Fruit fly (Drosophila melanogaster) S2 (cell line): ENCODE measurements around the gene CG15529.

Experiments
- CG8478 ChIP-seq: fragments of >200 bp; optimal IDR thresholded peaks from 2 replicates; lab custom pipeline; 2018
- CTCF ChIP-seq, 2 experiments: fragments of >200 bp; optimal IDR thresholded peaks; 2 replicates each; lab custom pipeline; 2018

DNA sequence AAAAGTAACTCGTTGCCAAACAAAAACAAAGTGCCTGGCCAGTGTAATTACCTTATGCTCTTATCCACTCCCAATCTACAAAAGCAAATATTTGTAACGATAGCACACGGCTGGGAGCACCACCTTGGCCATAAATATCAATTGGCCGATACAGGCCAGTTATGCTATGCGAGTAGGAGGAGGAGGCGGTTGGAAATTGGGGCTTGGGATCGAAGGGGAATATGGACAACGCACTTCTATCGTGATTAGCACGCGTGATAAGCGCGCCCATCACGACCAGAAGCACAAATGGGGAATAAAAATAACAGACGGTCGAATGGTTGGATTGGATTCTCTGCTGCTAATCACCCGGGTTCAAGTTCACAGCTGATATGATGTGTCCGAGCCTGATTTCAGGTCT lies 45.3 kb upstream of the CG15529 start:
- TF ChIP-seq CG8478 (lab: Kevin White, UChicago) = no peak
- no peak for TF ChIP-seq CTCF (optimal IDR thresholded peaks at IDR 0.05; lab: Kevin White, UChicago)
